Worm (Caenorhabditis elegans): ENCODE data around the gene adm-2.

DNA sequence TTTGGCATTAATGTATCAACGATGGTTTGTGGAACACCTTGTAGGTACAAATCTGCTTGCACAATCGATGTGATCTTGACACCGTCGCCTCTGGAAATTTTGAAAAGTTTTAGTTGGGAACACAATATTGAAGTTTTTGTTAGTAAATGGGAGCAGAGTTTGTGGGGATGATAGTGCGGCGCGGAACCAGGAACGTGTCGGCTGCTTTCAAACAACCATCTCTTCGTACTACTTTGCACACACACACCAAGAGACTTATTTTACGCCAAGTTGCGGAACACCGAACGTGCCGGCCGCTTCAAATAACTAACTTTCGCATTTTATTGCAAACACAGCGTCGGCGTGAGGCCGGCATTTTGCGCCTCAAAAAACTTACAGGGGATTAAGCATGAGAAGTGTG, 21.3 kb downstream of the adm-2 start:
- TF ChIP-seq pag-3 (tag; optimal IDR thresholded peaks at IDR 0.05; ENCODE audit: borderline replicate concordance): no peak
- no peak for TF ChIP-seq hlh-8 (tag; optimal IDR thresholded peaks at IDR 0.05)
- TF ChIP-seq nfya-1 (tag; optimal IDR thresholded peaks at IDR 0.05): no peak
- TF ChIP-seq pha-4 (tag; optimal IDR thresholded peaks at IDR 0.05): no peak
- no peak for TF ChIP-seq sox-4 (tag; optimal IDR thresholded peaks at IDR 0.05)
- TF ChIP-seq elt-4 (tag; optimal IDR thresholded peaks at IDR 0.05): no peak
- TF ChIP-seq ref-2 (tag; optimal IDR thresholded peaks at IDR 0.05): no peak
- no peak for TF ChIP-seq npax-4 (tag; optimal IDR thresholded peaks at IDR 0.05)

All from whole organism, late embryonic.